Worm (Caenorhabditis elegans) whole organism, L2 larva: ENCODE results near the gene W05E10.5.

Experiments
- C34F6.9 ChIP-seq: fragments of 150-350 bp; optimal IDR thresholded peaks from 2 replicates; lab custom pipeline; 2014; ENCODE audit warnings: missing biosample characterization, missing genetic modification characterization
- blmp-1 ChIP-seq: sonication (generic microtip); optimal IDR thresholded peaks from 2 replicates; lab custom pipeline; 2017; ENCODE audit warnings: missing genetic modification characterization, mild to moderate bottlenecking, missing compliant biosample characterization, antibody characterized with exemption, moderate library complexity; ENCODE audit not compliant: insufficient read depth
- ceh-16 ChIP-seq: fragments of 150-350 bp; optimal IDR thresholded peaks from 2 replicates; lab custom pipeline; 2014; ENCODE audit warnings: missing biosample characterization, missing genetic modification characterization
- ceh-82 ChIP-seq: fragments of 150-350 bp; optimal IDR thresholded peaks from 2 replicates; lab custom pipeline; 2014; ENCODE audit warnings: missing biosample characterization, missing genetic modification characterization
- egl-27 ChIP-seq: sonication (generic microtip); optimal IDR thresholded peaks from 3 replicates; lab custom pipeline; 2017; ENCODE audit warnings: missing biosample characterization, missing genetic modification reagents, missing genetic modification characterization
- elt-1 ChIP-seq: fragments of 150-350 bp; optimal IDR thresholded peaks from 2 replicates; lab custom pipeline; 2014; ENCODE audit warnings: missing biosample characterization, missing genetic modification characterization
- lin-13 ChIP-seq: fragments of 150-350 bp; optimal IDR thresholded peaks from 2 replicates; lab custom pipeline; 2014; ENCODE audit warnings: missing biosample characterization, missing genetic modification reagents, missing genetic modification characterization
- nhr-237 ChIP-seq: fragments of 150-350 bp; optimal IDR thresholded peaks from 2 replicates; lab custom pipeline; 2014; ENCODE audit warnings: missing biosample characterization, missing genetic modification characterization
- nhr-25 ChIP-seq: fragments of 150-350 bp; sonication (generic microtip); optimal IDR thresholded peaks from 3 replicates; lab custom pipeline; 2014; ENCODE audit warnings: missing biosample characterization, missing genetic modification characterization
- peb-1 ChIP-seq: fragments of 150-350 bp; optimal IDR thresholded peaks from 2 replicates; lab custom pipeline; 2014; ENCODE audit warnings: missing biosample characterization, missing genetic modification characterization
- unc-39 ChIP-seq: fragments of 150-350 bp; optimal IDR thresholded peaks from 2 replicates; lab custom pipeline; 2014; ENCODE audit warnings: missing biosample characterization, missing genetic modification characterization
- unc-55 ChIP-seq: fragments of 150-350 bp; sonication (generic microtip); optimal IDR thresholded peaks from 3 replicates; lab custom pipeline; 2014; ENCODE audit warnings: missing biosample characterization, missing genetic modification reagents, missing genetic modification characterization

ce11 chrV:11704658-11705057, 9.2 kb upstream of the W05E10.5 start:
- TF ChIP-seq unc-39 (tag; lab: Kevin White, UChicago) (no peak), ceh-16 (tag; lab: Kevin White, UChicago) (no peak), blmp-1 (no peak), C34F6.9 (tag; lab: Kevin White, UChicago) (no peak), egl-27 (tag; lab: Kevin White, UChicago) (no peak), peb-1 (tag; lab: Kevin White, UChicago) (no peak), unc-55 (GFP tag; lab: Kevin White, UChicago) (no peak), lin-13 (GFP tag; lab: Kevin White, UChicago) (no peak), nhr-237 (tag; lab: Kevin White, UChicago) (no peak), nhr-25 (tag; lab: Kevin White, UChicago) (no peak), ceh-82 (tag; lab: Kevin White, UChicago) (no peak), elt-1 (tag; lab: Kevin White, UChicago) (no peak)
